Worm (Caenorhabditis elegans): ENCODE measurements around the gene K09C8.9.

The K09C8.9 gene

ce11 chrX:10976447-10977196, 9.0 kb upstream of the K09C8.9 start:
- TF ChIP-seq ztf-25 (GFP tag; IDR thresholded peaks at IDR 0.05) = no peak
- TF ChIP-seq bed-1 (GFP tag; IDR thresholded peaks at IDR 0.05) = no peak
- no peak for TF ChIP-seq T26A5.8 (tag; optimal IDR thresholded peaks at IDR 0.05)
- no peak for TF ChIP-seq ets-4 (GFP tag; optimal IDR thresholded peaks at IDR 0.05)
- no peak for TF ChIP-seq lsl-1 (GFP tag; optimal IDR thresholded peaks at IDR 0.05)
- no peak for TF ChIP-seq unc-62 (GFP tag; optimal IDR thresholded peaks at IDR 0.05)
- TF ChIP-seq F10E7.11 (tag; optimal IDR thresholded peaks at IDR 0.05) = no peak
- no peak for TF ChIP-seq tbp1 (GFP tag; optimal IDR thresholded peaks at IDR 0.05)
- no peak for TF ChIP-seq ccch-3 (GFP tag; optimal IDR thresholded peaks at IDR 0.05)
- no peak for TF ChIP-seq ztf-3 (GFP tag; optimal IDR thresholded peaks at IDR 0.05)
- TF ChIP-seq ekl-4 (GFP tag; IDR thresholded peaks at IDR 0.05) = no peak
- TF ChIP-seq cebp-1 (GFP tag; IDR thresholded peaks at IDR 0.05) = no peak
- no peak for TF ChIP-seq cebp-1 (tag; optimal IDR thresholded peaks at IDR 0.05)
- TF ChIP-seq lin-35 (GFP tag; optimal IDR thresholded peaks at IDR 0.05) = no peak
- TF ChIP-seq Y79H2A.3 (GFP tag; conservative IDR thresholded peaks at IDR 0.05) = no peak

ce11 chrX:10971118-10971517, 3.5 kb upstream of the K09C8.9 start:
- no peak for TF ChIP-seq Y56A3A.18 (GFP tag; IDR thresholded peaks at IDR 0.05)
- TF ChIP-seq hrde-1 (tag; optimal IDR thresholded peaks at IDR 0.05; ENCODE audit: borderline replicate concordance) = no peak
- no peak for TF ChIP-seq B0019.2 (GFP tag; conservative IDR thresholded peaks at IDR 0.05)
- no peak for TF ChIP-seq ceh-40 (GFP tag; IDR thresholded peaks at IDR 0.05)
- TF ChIP-seq lin-54 (GFP tag; optimal IDR thresholded peaks at IDR 0.05) = no peak
- no peak for TF ChIP-seq tbx-9 (tag; optimal IDR thresholded peaks at IDR 0.05; ENCODE audit: borderline replicate concordance)
- no peak for TF ChIP-seq ztf-28 (GFP tag; IDR thresholded peaks at IDR 0.05)
- no peak for TF ChIP-seq snpc-1.3 (tag; optimal IDR thresholded peaks at IDR 0.05; ENCODE audit: insufficient read depth)
- TF ChIP-seq pbrm-1 (GFP tag; IDR thresholded peaks at IDR 0.05) = no peak
- TF ChIP-seq dox-1 (GFP tag; IDR thresholded peaks at IDR 0.05) = no peak
- TF ChIP-seq nhr-179 (tag; optimal IDR thresholded peaks at IDR 0.05) = no peak
- TF ChIP-seq dpl-1 (GFP tag; optimal IDR thresholded peaks at IDR 0.05) = no peak
- TF ChIP-seq tbp1 (GFP tag; optimal IDR thresholded peaks at IDR 0.05) = no peak
- no peak for TF ChIP-seq T26A5.8 (tag; optimal IDR thresholded peaks at IDR 0.05)
- TF ChIP-seq lin-40 (tag; optimal IDR thresholded peaks at IDR 0.05) = no peak
- no peak for TF ChIP-seq aptf-2 (GFP tag; conservative IDR thresholded peaks at IDR 0.05)
- TF ChIP-seq madf-8 (GFP tag; conservative IDR thresholded peaks at IDR 0.05) = no peak

ce11 chrX:10970629-10971028, 3.0 kb upstream of the K09C8.9 start, which contains the start of gene K09C8.8:
Gene K09C8.8, plus strand, starts transcription at chrX:10970929.
- TF ChIP-seq sea-2 (GFP tag; IDR thresholded peaks at IDR 0.05) (no peak), ztf-25 (GFP tag; IDR thresholded peaks at IDR 0.05) (no peak), sdz-38 (tag; optimal IDR thresholded peaks at IDR 0.05) (no peak), attf-3 (GFP tag; conservative IDR thresholded peaks at IDR 0.05) (no peak), T26A5.8 (tag; optimal IDR thresholded peaks at IDR 0.05) (no peak)

ce11 chrX:10966251-10966650, 1.3 kb downstream of the K09C8.9 start, which contains the start of gene lge-1:
Gene lge-1, plus strand, starts transcription at chrX:10966551.
- TF ChIP-seq hlh-12 (tag; optimal IDR thresholded peaks at IDR 0.05) (no peak), hlh-26 (GFP tag; conservative IDR thresholded peaks at IDR 0.05) (no peak), attf-3 (GFP tag; conservative IDR thresholded peaks at IDR 0.05) (no peak), sptf-2 (GFP tag; optimal IDR thresholded peaks at IDR 0.05) (no peak), dpff-1 (tag; optimal IDR thresholded peaks at IDR 0.05) (no peak), egl-44 (GFP tag; IDR thresholded peaks at IDR 0.05) (no peak), lag-1 (GFP tag; IDR thresholded peaks at IDR 0.05) (no peak), F37B4.10 (GFP tag; IDR thresholded peaks at IDR 0.05) (no peak), ceh-100 (GFP tag; IDR thresholded peaks at IDR 0.05) (no peak), bed-1 (GFP tag; IDR thresholded peaks at IDR 0.05) (no peak), Y53G8AR.9 (GFP tag; conservative IDR thresholded peaks at IDR 0.05) (no peak)

All from whole organism, young adult.